Worm (Caenorhabditis elegans) whole organism, mixed stage, embryonic: Measurements from ENCODE around the gene Y43F8B.22.

Source experiments
- ceh-39 ChIP-seq: fragments of 150-350 bp; optimal IDR thresholded peaks from 2 replicates; lab custom pipeline; 2014; ENCODE audit warnings: missing biosample characterization, missing genetic modification characterization
- lin-13 ChIP-seq: fragments of 150-350 bp; optimal IDR thresholded peaks from 2 replicates; lab custom pipeline; 2014; ENCODE audit warnings: missing biosample characterization, missing genetic modification characterization
- nhr-12 ChIP-seq: fragments of 150-350 bp; optimal IDR thresholded peaks from 2 replicates; lab custom pipeline; 2014; ENCODE audit warnings: missing biosample characterization, missing genetic modification characterization
- nhr-2 ChIP-seq: fragments of 150-350 bp; optimal IDR thresholded peaks from 2 replicates; lab custom pipeline; 2014; ENCODE audit warnings: missing biosample characterization, missing genetic modification characterization
- nhr-237 ChIP-seq: fragments of 150-350 bp; optimal IDR thresholded peaks from 2 replicates; lab custom pipeline; 2014; ENCODE audit warnings: missing biosample characterization, missing genetic modification characterization
- unc-39 ChIP-seq: fragments of 150-350 bp; optimal IDR thresholded peaks from 2 replicates; lab custom pipeline; 2014; ENCODE audit warnings: missing biosample characterization, missing genetic modification characterization
- unc-62 ChIP-seq: fragments of 150-350 bp; optimal IDR thresholded peaks from 2 replicates; lab custom pipeline; 2014; ENCODE audit warnings: missing biosample characterization, missing genetic modification reagents, missing genetic modification characterization

DNA sequence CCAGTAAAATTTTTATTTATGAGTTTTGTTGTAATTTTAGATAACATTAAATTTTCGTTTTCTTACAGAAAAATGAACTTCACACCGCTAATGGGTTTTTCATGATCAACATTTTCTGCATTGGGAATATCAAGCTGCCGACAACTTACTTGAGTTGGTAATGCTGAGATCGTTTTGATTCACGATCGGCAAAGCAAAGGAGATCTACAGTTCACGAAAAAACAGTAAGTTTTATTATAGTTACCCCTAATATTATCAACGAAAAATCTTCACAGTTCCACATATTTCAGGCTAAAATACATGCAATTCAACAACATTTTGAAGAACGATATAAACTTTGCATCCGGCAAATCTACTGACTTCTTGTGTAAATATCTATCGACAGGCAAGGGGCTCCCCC, at the start of gene Y43F8B.22:
- no peak for TF ChIP-seq nhr-2 (tag; lab: Kevin White, UChicago)
- TF ChIP-seq nhr-237 (tag; lab: Kevin White, UChicago), result no peak
- no peak for TF ChIP-seq lin-13
- no peak for TF ChIP-seq nhr-12
- no peak for TF ChIP-seq unc-62 (GFP tag; lab: Kevin White, UChicago)
- no peak for TF ChIP-seq unc-39 (tag; lab: Kevin White, UChicago)
- no peak for TF ChIP-seq ceh-39 (tag; lab: Kevin White, UChicago)
